Worm (Caenorhabditis elegans) whole organism, young adult: ENCODE results near the gene gnrr-3.
A peak's percentile ranks its signal among the peaks of the same experiment; 100 is the strongest.

Experiments
- B0336.3 ChIP-seq: fragments of 200-800 bp; sonication (Bioruptor generic); IDR thresholded peaks from 2 replicates; pipeline ENCODE4 v1.3.6; 2022; ENCODE audit warnings: missing genetic modification characterization, missing compliant biosample characterization
- C17E4.6 ChIP-seq: fragments of 200-800 bp; sonication (Bioruptor generic); IDR thresholded peaks from 2 replicates; pipeline ENCODE4 v1.3.6; 2022; ENCODE audit warnings: missing genetic modification reagents, missing genetic modification characterization, missing compliant biosample characterization
- F10E7.11 ChIP-seq: sonication (generic microtip); optimal IDR thresholded peaks from 2 replicates; lab custom pipeline; 2017; ENCODE audit warnings: mild to moderate bottlenecking, missing genetic modification characterization, moderate library complexity, missing compliant biosample characterization
- F22D6.2 ChIP-seq: sonication (generic microtip); optimal IDR thresholded peaks from 2 replicates; lab custom pipeline; 2016; ENCODE audit warnings: mild to moderate bottlenecking, missing genetic modification characterization, missing compliant biosample characterization
- F23B12.7 ChIP-seq: sonication (generic microtip); optimal IDR thresholded peaks from 2 replicates; lab custom pipeline; 2017; ENCODE audit warnings: missing genetic modification characterization, mild to moderate bottlenecking, missing compliant biosample characterization, antibody characterized with exemption, moderate library complexity; ENCODE audit not compliant: insufficient read depth
- F37B4.10 ChIP-seq: fragments of 200-800 bp; sonication (Bioruptor generic); IDR thresholded peaks from 2 replicates; pipeline ENCODE4 v1.3.6; 2022; ENCODE audit warnings: missing genetic modification characterization, missing compliant biosample characterization
- F39B2.1 ChIP-seq: fragments of 200-800 bp; sonication (Bioruptor generic); IDR thresholded peaks from 2 replicates; pipeline ENCODE4 v1.3.6; 2022; ENCODE audit warnings: missing genetic modification reagents, missing genetic modification characterization, missing compliant biosample characterization
- K11D2.4 ChIP-seq: fragments of 200-800 bp; sonication (Bioruptor generic); IDR thresholded peaks from 2 replicates; pipeline ENCODE4 v1.3.6; 2022; ENCODE audit warnings: missing genetic modification reagents, missing genetic modification characterization, missing compliant biosample characterization
- K12H6.12 ChIP-seq: fragments of 200-800 bp; sonication (Bioruptor generic); optimal IDR thresholded peaks from 2 replicates; lab custom pipeline; 2018; ENCODE audit warnings: mild to moderate bottlenecking, missing genetic modification characterization, missing compliant biosample characterization
- T07F8.4 ChIP-seq: sonication (generic microtip); optimal IDR thresholded peaks from 2 replicates; lab custom pipeline; 2016; ENCODE audit warnings: mild to moderate bottlenecking, missing genetic modification characterization, moderate library complexity, missing compliant biosample characterization
- Y53G8AR.9 ChIP-seq: fragments of 200-800 bp; sonication (Bioruptor generic); conservative IDR thresholded peaks from 2 replicates; pipeline ENCODE4 v1.3.6; 2022; ENCODE audit warnings: missing genetic modification reagents, missing genetic modification characterization, missing compliant biosample characterization
- Y79H2A.3 ChIP-seq: fragments of 200-800 bp; sonication (Bioruptor generic); conservative IDR thresholded peaks from 2 replicates; pipeline ENCODE4 v1.3.6; 2022; ENCODE audit warnings: missing genetic modification reagents, missing genetic modification characterization, missing compliant biosample characterization
- aptf-2 ChIP-seq: fragments of 200-800 bp; sonication (Bioruptor generic); conservative IDR thresholded peaks from 2 replicates; pipeline ENCODE4 v1.3.6; 2022; ENCODE audit warnings: missing genetic modification reagents, missing genetic modification characterization, missing compliant biosample characterization
- aptf-3 ChIP-seq: fragments of 200-800 bp; sonication (Bioruptor generic); IDR thresholded peaks from 2 replicates; pipeline ENCODE4 v1.3.6; 2022; ENCODE audit warnings: missing genetic modification characterization, missing compliant biosample characterization
- atf-7 ChIP-seq: sonication (generic microtip); optimal IDR thresholded peaks from 2 replicates; lab custom pipeline; 2017; ENCODE audit warnings: mild to moderate bottlenecking, missing genetic modification characterization, missing compliant biosample characterization
- cebp-1 ChIP-seq, 2 experiments: fragments of 200-800 bp in 1 of 2; sonication (Bioruptor generic) in 1 of 2; sonication (generic microtip) in 1 of 2; IDR thresholded peaks in 1 of 2; optimal IDR thresholded peaks in 1 of 2; 2 replicates each; pipeline versions ENCODE4 v1.3.6 to Lab custom; 2017 to 2022; ENCODE audit warnings: missing compliant biosample characterization in 2 of 2, missing genetic modification characterization in 2 of 2, mild to moderate bottlenecking in 1 of 2, missing genetic modification reagents in 1 of 2, moderate library complexity in 1 of 2
- ceh-100 ChIP-seq: fragments of 200-800 bp; sonication (Bioruptor generic); IDR thresholded peaks from 2 replicates; pipeline ENCODE4 v1.3.6; 2022; ENCODE audit warnings: missing genetic modification reagents, missing genetic modification characterization, missing compliant biosample characterization
- ceh-27 ChIP-seq: fragments of 200-800 bp; sonication (Bioruptor generic); optimal IDR thresholded peaks from 2 replicates; lab custom pipeline; 2018; ENCODE audit warnings: mild to moderate bottlenecking, missing genetic modification characterization, moderate library complexity, missing compliant biosample characterization
- ceh-58 ChIP-seq: fragments of 200-800 bp; sonication (Bioruptor generic); IDR thresholded peaks from 2 replicates; pipeline ENCODE4 v1.3.6; 2022; ENCODE audit warnings: missing genetic modification characterization, missing compliant biosample characterization
- die-1 ChIP-seq: sonication (generic microtip); optimal IDR thresholded peaks from 2 replicates; lab custom pipeline; 2016; ENCODE audit warnings: missing genotype, mild to moderate bottlenecking, missing genetic modification characterization, missing compliant biosample characterization
- egl-18 ChIP-seq: fragments of 200-800 bp; sonication (Bioruptor generic); IDR thresholded peaks from 2 replicates; pipeline ENCODE4 v1.3.6; 2022; ENCODE audit warnings: missing genetic modification reagents, missing genetic modification characterization, missing compliant biosample characterization
- him-1 ChIP-seq: sonication (generic microtip); optimal IDR thresholded peaks from 2 replicates; lab custom pipeline; 2016; ENCODE audit warnings: missing genotype, missing genetic modification reagents, missing genetic modification characterization, missing compliant biosample characterization
- hlh-12 ChIP-seq: sonication (generic microtip); optimal IDR thresholded peaks from 2 replicates; lab custom pipeline; 2016; ENCODE audit warnings: missing genetic modification characterization, missing compliant biosample characterization
- hmg-20 ChIP-seq: fragments of 200-800 bp; sonication (Bioruptor generic); IDR thresholded peaks from 2 replicates; pipeline ENCODE4 v1.3.6; 2022; ENCODE audit warnings: missing genetic modification reagents, missing genetic modification characterization, missing compliant biosample characterization
- lag-1 ChIP-seq: fragments of 200-800 bp; sonication (Bioruptor generic); IDR thresholded peaks from 2 replicates; pipeline ENCODE4 v1.3.6; 2022; ENCODE audit warnings: missing genetic modification reagents, missing genetic modification characterization, missing compliant biosample characterization
- let-526 ChIP-seq: fragments of 200-800 bp; sonication (Bioruptor generic); IDR thresholded peaks from 2 replicates; pipeline ENCODE4 v1.3.6; 2022; ENCODE audit warnings: missing genetic modification reagents, missing genetic modification characterization, missing compliant biosample characterization
- let-607 ChIP-seq, 2 experiments: fragments of 200-800 bp in 1 of 2; sonication (Bioruptor generic) in 1 of 2; sonication (generic microtip) in 1 of 2; optimal IDR thresholded peaks; 2 replicates each; lab custom pipeline; 2016 to 2018; ENCODE audit warnings: mild to moderate bottlenecking in 2 of 2, missing compliant biosample characterization in 2 of 2, missing genetic modification characterization in 2 of 2, moderate library complexity in 2 of 2, missing genotype in 1 of 2
- lin-26 ChIP-seq: fragments of 200-800 bp; sonication (Bioruptor generic); IDR thresholded peaks from 2 replicates; pipeline ENCODE4 v1.3.6; 2022; ENCODE audit warnings: missing genetic modification reagents, missing genetic modification characterization, missing compliant biosample characterization
- lin-40 ChIP-seq: sonication (generic microtip); optimal IDR thresholded peaks from 2 replicates; lab custom pipeline; 2016; ENCODE audit warnings: missing genetic modification characterization, mild to moderate bottlenecking, missing compliant biosample characterization, missing genotype, missing genetic modification reagents
- lir-1 ChIP-seq: fragments of 200-800 bp; sonication (Bioruptor generic); conservative IDR thresholded peaks from 2 replicates; pipeline ENCODE4 v1.3.6; 2022; ENCODE audit warnings: missing genetic modification reagents, missing genetic modification characterization, missing compliant biosample characterization
- madf-6 ChIP-seq: fragments of 200-800 bp; sonication (Bioruptor generic); IDR thresholded peaks from 2 replicates; pipeline ENCODE4 v1.3.6; 2022; ENCODE audit warnings: missing genetic modification reagents, missing genetic modification characterization, missing compliant biosample characterization
- mcd-1 ChIP-seq: fragments of 200-800 bp; sonication (Bioruptor generic); IDR thresholded peaks from 2 replicates; pipeline ENCODE4 v1.3.6; 2022; ENCODE audit warnings: missing genetic modification reagents, missing genetic modification characterization, missing compliant biosample characterization
- mxl-1 ChIP-seq: sonication (generic microtip); optimal IDR thresholded peaks from 2 replicates; lab custom pipeline; 2016; ENCODE audit warnings: missing genetic modification characterization, missing compliant biosample characterization
- nfyb-1 ChIP-seq: fragments of 200-800 bp; sonication (Bioruptor generic); IDR thresholded peaks from 2 replicates; pipeline ENCODE4 v1.3.6; 2022; ENCODE audit warnings: missing genetic modification reagents, missing genetic modification characterization, missing compliant biosample characterization
- nhr-90 ChIP-seq: sonication (generic microtip); optimal IDR thresholded peaks from 2 replicates; lab custom pipeline; 2016; ENCODE audit warnings: missing genotype, mild to moderate bottlenecking, missing genetic modification characterization, missing compliant biosample characterization
- rpc-1 ChIP-seq, 2 experiments: fragments of 150-350 bp in 1 of 2; sonication (generic microtip) in 1 of 2; optimal IDR thresholded peaks; 2 replicates each; lab custom pipeline; 2014 to 2018; ENCODE audit warnings: missing biosample characterization in 1 of 2, missing genetic modification characterization in 1 of 2, missing genetic modification reagents in 1 of 2, missing genotype in 1 of 2
- snpc-1.3 ChIP-seq: sonication (generic microtip); optimal IDR thresholded peaks from 2 replicates; lab custom pipeline; 2017; ENCODE audit warnings: missing genetic modification characterization, mild to moderate bottlenecking, missing compliant biosample characterization, antibody characterized with exemption, moderate library complexity, missing genotype, missing genetic modification reagents; ENCODE audit not compliant: insufficient read depth
- somi-1 ChIP-seq: fragments of 200-800 bp; sonication (Bioruptor generic); optimal IDR thresholded peaks from 2 replicates; lab custom pipeline; 2018; ENCODE audit warnings: mild to moderate bottlenecking, missing genetic modification characterization, missing compliant biosample characterization
- tbp1 ChIP-seq: fragments of 200-800 bp; sonication (Bioruptor generic); optimal IDR thresholded peaks from 2 replicates; lab custom pipeline; 2018; ENCODE audit warnings: mild to moderate bottlenecking, missing genetic modification characterization, missing compliant biosample characterization
- tlf-1 ChIP-seq: fragments of 200-800 bp; sonication (Bioruptor generic); optimal IDR thresholded peaks from 2 replicates; lab custom pipeline; 2018; ENCODE audit warnings: mild to moderate bottlenecking, missing genetic modification characterization, missing compliant biosample characterization
- ztf-6 ChIP-seq: fragments of 200-800 bp; sonication (Bioruptor generic); IDR thresholded peaks from 2 replicates; pipeline ENCODE4 v1.3.6; 2022; ENCODE audit warnings: missing genetic modification reagents, missing genetic modification characterization, missing compliant biosample characterization

gnrr-3 gene

DNA sequence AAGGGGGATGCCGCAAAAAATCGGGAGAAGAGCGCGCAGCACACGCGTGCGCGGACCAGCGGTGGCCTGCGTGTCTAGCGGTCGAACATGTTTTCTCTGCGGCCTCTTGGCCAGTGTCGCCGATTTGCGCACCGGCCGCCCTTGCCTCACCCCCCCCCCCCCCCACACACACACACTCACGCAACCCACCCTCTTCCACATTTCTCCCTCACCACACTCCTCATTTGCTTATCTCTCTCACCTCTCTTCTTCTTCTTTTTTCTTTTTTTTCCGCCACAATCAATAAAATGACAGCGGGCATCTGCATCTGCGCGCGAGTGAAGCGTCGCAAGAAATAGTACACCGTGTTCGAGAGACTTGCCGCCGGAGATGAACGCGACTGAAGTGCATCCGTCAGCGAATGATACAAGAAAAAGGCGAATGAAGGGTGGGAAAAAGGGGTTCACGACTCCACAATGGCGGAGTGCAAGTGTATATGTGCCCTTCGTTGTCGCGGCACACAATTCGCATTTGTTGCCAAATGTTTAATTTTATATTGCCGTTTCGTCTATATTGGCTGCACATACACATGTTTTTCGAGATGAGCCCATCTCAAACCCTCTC is 49.6 kb upstream of the gnrr-3 start (continued):
- TF ChIP-seq let-526 (GFP tag; lab: Robert Waterston, UW) (0 out of 2 replicates have a peak, but pooled peaks have one; percentile 24), aptf-2 (no peak), nfyb-1 (peak; percentile 79; the same call in 1 of the 2 replicates), K11D2.4 (GFP tag; lab: Robert Waterston, UW) (peak; percentile 66; the same call in 1 of the 2 replicates), mcd-1 (peak; percentile 78), F23B12.7 (tag; lab: Kevin White, UChicago) (no peak), B0336.3 (GFP tag; lab: Robert Waterston, UW) (peak; percentile 80), lin-26 (GFP tag; lab: Robert Waterston, UW) (0 out of 2 replicates have a peak, but pooled peaks have one; percentile 33), F39B2.1 (GFP tag; lab: Robert Waterston, UW) (no peak)

- TF ChIP-seq Y53G8AR.9 (GFP tag; lab: Robert Waterston, UW) (no peak), F37B4.10 (GFP tag; lab: Robert Waterston, UW) (no peak), C17E4.6 (no peak), nhr-90 (tag; lab: Kevin White, UChicago) (no peak), tlf-1 (no peak), T07F8.4 (tag; lab: Kevin White, UChicago) (no peak), tbp1 (GFP tag; lab: Kevin White, UChicago) (no peak), ceh-27 (GFP tag; lab: Kevin White, UChicago) (no peak), lir-1 (GFP tag; lab: Robert Waterston, UW) (no peak), atf-7 (tag; lab: Kevin White, UChicago) (no peak), mxl-1 (tag; lab: Kevin White, UChicago) (no peak), hmg-20 (GFP tag; lab: Robert Waterston, UW) (no peak), lin-40 (tag; lab: Kevin White, UChicago) (no peak), K12H6.12 (no peak)
Observed at ce11 chrX:10000635-10001034, 48.6 kb upstream of the gnrr-3 start, which contains the start of gene F19C6.2. TSS of gene F19C6.2 (plus strand) at chrX:10000935.

- TF ChIP-seq somi-1 (no peak), Y79H2A.3 (GFP tag; lab: Robert Waterston, UW) (no peak), ceh-58 (GFP tag; lab: Robert Waterston, UW) (no peak), egl-18 (no peak), F10E7.11 (tag; lab: Kevin White, UChicago) (no peak), rpc-1 (optimal IDR thresholded peaks at IDR 0.05; lab: Kevin White, UChicago) (no peak), rpc-1 (tag; optimal IDR thresholded peaks at IDR 0.05; lab: Kevin White, UChicago) (no peak), ceh-100 (GFP tag; lab: Robert Waterston, UW) (no peak), aptf-3 (GFP tag; lab: Robert Waterston, UW) (no peak), cebp-1 (GFP tag; IDR thresholded peaks at IDR 0.05; lab: Robert Waterston, UW) (no peak), cebp-1 (tag; optimal IDR thresholded peaks at IDR 0.05; lab: Kevin White, UChicago) (no peak), ceh-27 (GFP tag; lab: Kevin White, UChicago) (no peak), nfyb-1 (no peak)
- TF ChIP-seq, all 124 proteins: peak for 0
Observed at ce11 chrX:10008664-10009063, 40.6 kb upstream of the gnrr-3 start, which contains the start of gene F19C6.3. TSS of gene F19C6.3 (minus strand) at chrX:10008764.

DNA sequence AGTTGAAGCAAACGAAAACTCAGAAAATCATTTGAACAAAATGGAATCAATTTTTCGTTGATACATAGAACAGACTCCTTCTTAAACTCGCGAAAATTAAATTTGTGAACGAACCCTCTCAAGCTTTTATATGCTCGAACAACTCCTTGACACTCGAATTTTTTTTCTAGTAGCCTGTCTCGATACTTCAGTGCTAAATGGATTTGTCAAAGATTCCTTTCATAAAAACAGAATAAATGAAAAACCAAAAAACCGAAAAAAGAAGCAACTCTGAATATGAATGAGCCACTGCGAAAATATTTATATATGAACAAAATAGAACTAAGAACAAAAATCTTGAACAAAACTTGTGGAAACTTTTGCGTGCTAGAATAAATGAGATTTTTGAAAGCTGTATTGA is 39.3 kb upstream of the gnrr-3 start:
- TF ChIP-seq lin-26 (GFP tag; lab: Robert Waterston, UW) (no peak), K11D2.4 (GFP tag; lab: Robert Waterston, UW) (no peak), him-1 (tag; lab: Kevin White, UChicago) (no peak), snpc-1.3 (tag; lab: Kevin White, UChicago) (no peak), hlh-12 (tag; lab: Kevin White, UChicago) (no peak), let-607 (tag; optimal IDR thresholded peaks at IDR 0.05; lab: Kevin White, UChicago) (no peak), F22D6.2 (no peak), F23B12.7 (tag; lab: Kevin White, UChicago) (no peak), hmg-20 (GFP tag; lab: Robert Waterston, UW) (no peak), ztf-6 (GFP tag; lab: Robert Waterston, UW) (no peak), die-1 (tag; lab: Kevin White, UChicago) (no peak), madf-6 (GFP tag; lab: Robert Waterston, UW) (no peak), lag-1 (GFP tag; lab: Robert Waterston, UW) (no peak), F37B4.10 (GFP tag; lab: Robert Waterston, UW) (no peak)
